Worm (Caenorhabditis elegans): Measurements from ENCODE around the gene F43E2.1.
A peak's percentile ranks its signal among the peaks of the same experiment; 100 is the strongest.

The F43E2.1 gene

ce11 chrII:7337469-7337893, 37.6 kb upstream of the F43E2.1 start (continued):
- no peak; the same call in 1 of the 2 replicates for TF ChIP-seq tra-1 (GFP tag; IDR thresholded peaks at IDR 0.05)
- TF ChIP-seq zfp-2 (tag; optimal IDR thresholded peaks at IDR 0.05): peak; percentile 39
- peak; percentile 85 for TF ChIP-seq dve-1 (tag; optimal IDR thresholded peaks at IDR 0.05; ENCODE audit: insufficient read depth)
- TF ChIP-seq gei-8 (GFP tag; optimal IDR thresholded peaks at IDR 0.05): peak; percentile 91
- TF ChIP-seq lin-39 (tag; optimal IDR thresholded peaks at IDR 0.05): no peak
- TF ChIP-seq zip-2 (tag; optimal IDR thresholded peaks at IDR 0.05): no peak
- no peak for TF ChIP-seq jun-1 (tag; optimal IDR thresholded peaks at IDR 0.05)
- TF ChIP-seq php-3 (GFP tag; IDR thresholded peaks at IDR 0.05): peak; percentile 72
- peak; percentile 36 for TF ChIP-seq ztf-7 (tag; optimal IDR thresholded peaks at IDR 0.05)
- no peak for TF ChIP-seq daf-12 (tag; optimal IDR thresholded peaks at IDR 0.05)
- peak; percentile 89 to 95 for TF ChIP-seq mdl-1 (tag; optimal IDR thresholded peaks at IDR 0.05)
- TF ChIP-seq ces-1 (GFP tag; optimal IDR thresholded peaks at IDR 0.05): no peak
- no peak for TF ChIP-seq daf-19 (GFP tag; conservative IDR thresholded peaks at IDR 0.05)
- peak; percentile 92 for TF ChIP-seq nhr-102 (tag; optimal IDR thresholded peaks at IDR 0.05)
- TF ChIP-seq aha-1 (tag): peak; percentile 97
- no peak for TF ChIP-seq nhr-111 (GFP tag; optimal IDR thresholded peaks at IDR 0.05)
- TF ChIP-seq Y5F2A.4 (GFP tag; optimal IDR thresholded peaks at IDR 0.05): no peak
- TF ChIP-seq rbr-2 (tag; optimal IDR thresholded peaks at IDR 0.05): peak; percentile 60
- TF ChIP-seq madf-9 (GFP tag; conservative IDR thresholded peaks at IDR 0.05): peak; percentile 49; the same call in 1 of the 2 replicates
- no peak for TF ChIP-seq lim-7 (GFP tag; IDR thresholded peaks at IDR 0.05)
- TF ChIP-seq pha-4 (GFP tag; IDR thresholded peaks at IDR 0.05): no peak
- peak; percentile 17 for TF ChIP-seq pha-4 (tag; optimal IDR thresholded peaks at IDR 0.05)
- no peak for TF ChIP-seq lir-3 (tag; optimal IDR thresholded peaks at IDR 0.05)
- TF ChIP-seq ceh-28 (tag; optimal IDR thresholded peaks at IDR 0.05): no peak
- TF ChIP-seq F37D6.2 (tag; optimal IDR thresholded peaks at IDR 0.05): no peak
- peak in 1 of 2 experiments; percentile 93 for TF ChIP-seq unc-62 (GFP tag; optimal IDR thresholded peaks at IDR 0.05 in 1 of 2)
- TF ChIP-seq unc-62 (tag; optimal IDR thresholded peaks at IDR 0.05): no peak
- TF ChIP-seq set-16 (GFP tag; IDR thresholded peaks at IDR 0.05): no peak
- TF ChIP-seq lsy-2 (tag; optimal IDR thresholded peaks at IDR 0.05): peak; percentile 51 to 80
- no peak for TF ChIP-seq lin-29 (GFP tag; IDR thresholded peaks at IDR 0.05)
- TF ChIP-seq unc-39 (tag; optimal IDR thresholded peaks at IDR 0.05): no peak
- no peak for TF ChIP-seq daf-16 (GFP tag; optimal IDR thresholded peaks at IDR 0.05)
- peak; percentile 59 for TF ChIP-seq daf-16 (tag; optimal IDR thresholded peaks at IDR 0.05)
- TF ChIP-seq ctbp-1 (GFP tag; IDR thresholded peaks at IDR 0.05): peak; percentile 71; the same call in 1 of the 2 replicates
- TF ChIP-seq sdz-12 (GFP tag; optimal IDR thresholded peaks at IDR 0.05): no peak
- no peak for TF ChIP-seq mdt-29 (GFP tag; IDR thresholded peaks at IDR 0.05)
- no peak for TF ChIP-seq egl-43 (GFP tag; IDR thresholded peaks at IDR 0.05)
- no peak for TF ChIP-seq skn-1 (tag; optimal IDR thresholded peaks at IDR 0.05)
- no peak for TF ChIP-seq ZK337.2 (GFP tag; IDR thresholded peaks at IDR 0.05)
- TF ChIP-seq R02D3.7 (tag; optimal IDR thresholded peaks at IDR 0.05): no peak

DNA sequence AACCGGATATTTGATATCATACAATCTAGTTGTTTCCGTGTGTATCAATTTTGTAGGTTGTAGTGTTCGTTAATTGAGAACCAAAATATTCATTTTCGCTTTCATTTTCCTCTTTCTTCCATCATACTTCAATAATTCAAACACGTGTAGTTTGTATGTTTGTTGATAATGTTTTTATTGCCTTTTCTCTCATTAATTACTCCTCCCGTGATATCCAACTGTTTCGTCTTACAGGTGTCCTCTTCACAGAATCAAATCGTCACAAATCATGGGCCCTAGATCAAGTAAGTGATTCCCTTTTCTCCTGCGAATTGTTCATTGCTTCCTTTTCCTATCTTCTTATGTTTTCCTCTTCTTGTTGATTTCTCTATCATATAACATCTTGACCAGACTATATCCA, 36.1 kb upstream of the F43E2.1 start, which contains the start of gene nhr-21:
TSS of gene nhr-21 (plus strand) at position 235 of the 400 bp plus-strand sequence.
- TF ChIP-seq nhr-11 (tag; optimal IDR thresholded peaks at IDR 0.05) (peak; percentile 42), hlh-11 (tag; optimal IDR thresholded peaks at IDR 0.05) (peak; percentile 70), dmd-6 (GFP tag; IDR thresholded peaks at IDR 0.05) (peak; percentile 57; the same call in 1 of the 2 replicates), F26F4.8 (GFP tag; conservative IDR thresholded peaks at IDR 0.05) (no peak), lin-1 (GFP tag; IDR thresholded peaks at IDR 0.05) (0 out of 2 replicates have a peak, but pooled peaks have one; percentile 26), nhr-42 (GFP tag; IDR thresholded peaks at IDR 0.05) (no peak), cey-2 (tag; optimal IDR thresholded peaks at IDR 0.05; ENCODE audit: borderline replicate concordance, insufficient read depth) (peak; percentile 19), nhr-28 (tag; optimal IDR thresholded peaks at IDR 0.05) (peak; percentile 87), mxl-3 (GFP tag; optimal IDR thresholded peaks at IDR 0.05) (peak; percentile 64), mdl-1 (tag; optimal IDR thresholded peaks at IDR 0.05) (peak in 1 of 2 experiments; percentile 76), hlh-30 (tag; optimal IDR thresholded peaks at IDR 0.05; ENCODE audit: insufficient read depth) (peak; percentile 79), unc-62 (GFP tag; optimal IDR thresholded peaks at IDR 0.05 in 1 of 2) (peak in 1 of 2 experiments; percentile 87), unc-62 (tag; optimal IDR thresholded peaks at IDR 0.05) (no peak), lsy-2 (tag; optimal IDR thresholded peaks at IDR 0.05) (peak in 1 of 2 experiments; percentile 52), mep-1 (tag; optimal IDR thresholded peaks at IDR 0.05) (peak; percentile 17), nhr-25 (tag; optimal IDR thresholded peaks at IDR 0.05; ENCODE audit: borderline replicate concordance, insufficient read depth) (peak; percentile 16), pqm-1 (tag; optimal IDR thresholded peaks at IDR 0.05) (no peak), F37D6.2 (tag; optimal IDR thresholded peaks at IDR 0.05) (no peak)

Data from whole organism, L4 larva.